Worm (Caenorhabditis elegans) whole organism, young adult: ENCODE results near the gene srlf-9.

Experiments used
- B0019.2 ChIP-seq: fragments of 200-800 bp; sonication (Bioruptor generic); conservative IDR thresholded peaks from 2 replicates; pipeline ENCODE4 v1.3.6; 2022; ENCODE audit warnings: missing genetic modification reagents, missing genetic modification characterization, missing compliant biosample characterization
- B0261.1 ChIP-seq: sonication (generic microtip); optimal IDR thresholded peaks from 2 replicates; lab custom pipeline; 2016; ENCODE audit warnings: mild to moderate bottlenecking, missing genetic modification characterization, moderate library complexity, missing compliant biosample characterization
- B0336.3 ChIP-seq: fragments of 200-800 bp; sonication (Bioruptor generic); IDR thresholded peaks from 2 replicates; pipeline ENCODE4 v1.3.6; 2022; ENCODE audit warnings: missing genetic modification characterization, missing compliant biosample characterization
- C06A6.2 ChIP-seq: fragments of 200-800 bp; sonication (Bioruptor generic); conservative IDR thresholded peaks from 2 replicates; pipeline ENCODE4 v1.3.6; 2022; ENCODE audit warnings: missing genetic modification characterization, missing compliant biosample characterization
- D2030.7 ChIP-seq: fragments of 200-800 bp; sonication (Bioruptor generic); IDR thresholded peaks from 2 replicates; pipeline ENCODE4 v1.3.6; 2022; ENCODE audit warnings: missing genetic modification reagents, missing genetic modification characterization, missing compliant biosample characterization
- F10E7.11 ChIP-seq: sonication (generic microtip); optimal IDR thresholded peaks from 2 replicates; lab custom pipeline; 2017; ENCODE audit warnings: mild to moderate bottlenecking, missing genetic modification characterization, moderate library complexity, missing compliant biosample characterization
- F22D6.2 ChIP-seq: sonication (generic microtip); optimal IDR thresholded peaks from 2 replicates; lab custom pipeline; 2016; ENCODE audit warnings: mild to moderate bottlenecking, missing genetic modification characterization, missing compliant biosample characterization
- F23B12.7 ChIP-seq: sonication (generic microtip); optimal IDR thresholded peaks from 2 replicates; lab custom pipeline; 2017; ENCODE audit warnings: missing genetic modification characterization, mild to moderate bottlenecking, missing compliant biosample characterization, antibody characterized with exemption, moderate library complexity; ENCODE audit not compliant: insufficient read depth
- F39B2.1 ChIP-seq: fragments of 200-800 bp; sonication (Bioruptor generic); IDR thresholded peaks from 2 replicates; pipeline ENCODE4 v1.3.6; 2022; ENCODE audit warnings: missing genetic modification reagents, missing genetic modification characterization, missing compliant biosample characterization
- F52B5.7 ChIP-seq: sonication (generic microtip); optimal IDR thresholded peaks from 2 replicates; lab custom pipeline; 2016; ENCODE audit warnings: mild to moderate bottlenecking, missing genetic modification characterization, missing compliant biosample characterization
- F57A8.1 ChIP-seq: fragments of 200-800 bp; sonication (Bioruptor generic); optimal IDR thresholded peaks from 2 replicates; lab custom pipeline; 2018; ENCODE audit warnings: mild to moderate bottlenecking, missing genetic modification characterization, moderate library complexity, missing compliant biosample characterization
- K11D2.4 ChIP-seq: fragments of 200-800 bp; sonication (Bioruptor generic); IDR thresholded peaks from 2 replicates; pipeline ENCODE4 v1.3.6; 2022; ENCODE audit warnings: missing genetic modification reagents, missing genetic modification characterization, missing compliant biosample characterization
- T26A5.8 ChIP-seq: sonication (generic microtip); optimal IDR thresholded peaks from 2 replicates; lab custom pipeline; 2016; ENCODE audit warnings: missing genetic modification characterization, missing compliant biosample characterization
- ama-1 ChIP-seq, 3 experiments: fragments of 150-350 bp in 1 of 3; sonication (generic microtip) in 2 of 3; optimal IDR thresholded peaks; 2 replicates each; lab custom pipeline; 2014 to 2018; ENCODE audit warnings: missing biosample characterization in 2 of 3, missing genetic modification characterization in 2 of 3, missing genetic modification reagents in 2 of 3
- aptf-3 ChIP-seq: fragments of 200-800 bp; sonication (Bioruptor generic); IDR thresholded peaks from 2 replicates; pipeline ENCODE4 v1.3.6; 2022; ENCODE audit warnings: missing genetic modification characterization, missing compliant biosample characterization
- atf-7 ChIP-seq: sonication (generic microtip); optimal IDR thresholded peaks from 2 replicates; lab custom pipeline; 2017; ENCODE audit warnings: mild to moderate bottlenecking, missing genetic modification characterization, missing compliant biosample characterization
- cebp-1 ChIP-seq, 2 experiments: fragments of 200-800 bp in 1 of 2; sonication (Bioruptor generic) in 1 of 2; sonication (generic microtip) in 1 of 2; IDR thresholded peaks in 1 of 2; optimal IDR thresholded peaks in 1 of 2; 2 replicates each; pipeline versions ENCODE4 v1.3.6 to Lab custom; 2017 to 2022; ENCODE audit warnings: missing compliant biosample characterization in 2 of 2, missing genetic modification characterization in 2 of 2, mild to moderate bottlenecking in 1 of 2, missing genetic modification reagents in 1 of 2, moderate library complexity in 1 of 2
- cebp-2 ChIP-seq: fragments of 200-800 bp; sonication (Bioruptor generic); IDR thresholded peaks from 2 replicates; pipeline ENCODE4 v1.3.6; 2022; ENCODE audit warnings: missing genetic modification characterization, missing compliant biosample characterization
- ceh-91 ChIP-seq: fragments of 200-800 bp; sonication (Bioruptor generic); IDR thresholded peaks from 2 replicates; pipeline ENCODE4 v1.3.6; 2022; ENCODE audit warnings: missing genetic modification reagents, missing genetic modification characterization, missing compliant biosample characterization
- dpff-1 ChIP-seq: sonication (generic microtip); optimal IDR thresholded peaks from 2 replicates; lab custom pipeline; 2017; ENCODE audit warnings: mild to moderate bottlenecking, missing genetic modification characterization, missing compliant biosample characterization
- dpl-1 ChIP-seq: fragments of 150-350 bp; optimal IDR thresholded peaks from 2 replicates; lab custom pipeline; 2014; ENCODE audit warnings: missing biosample characterization, missing genetic modification reagents, missing genetic modification characterization
- efl-1 ChIP-seq: fragments of 150-350 bp; optimal IDR thresholded peaks from 2 replicates; lab custom pipeline; 2014; ENCODE audit warnings: missing biosample characterization, missing genetic modification reagents, missing genetic modification characterization
- egl-44 ChIP-seq: fragments of 200-800 bp; sonication (Bioruptor generic); IDR thresholded peaks from 2 replicates; pipeline ENCODE4 v1.3.6; 2022; ENCODE audit warnings: missing genetic modification reagents, missing genetic modification characterization, missing compliant biosample characterization
- fkh-3 ChIP-seq: sonication (generic microtip); optimal IDR thresholded peaks from 2 replicates; lab custom pipeline; 2016; ENCODE audit warnings: mild to moderate bottlenecking, missing genetic modification characterization, missing compliant biosample characterization
- let-607 ChIP-seq, 2 experiments: fragments of 200-800 bp in 1 of 2; sonication (Bioruptor generic) in 1 of 2; sonication (generic microtip) in 1 of 2; optimal IDR thresholded peaks; 2 replicates each; lab custom pipeline; 2016 to 2018; ENCODE audit warnings: mild to moderate bottlenecking in 2 of 2, missing compliant biosample characterization in 2 of 2, missing genetic modification characterization in 2 of 2, moderate library complexity in 2 of 2, missing genotype in 1 of 2
- lin-35 ChIP-seq, 3 experiments: fragments of 150-350 bp in 2 of 3; sonication (generic microtip) in 1 of 3; optimal IDR thresholded peaks; 2 replicates each; lab custom pipeline; 2014 to 2018; ENCODE audit warnings: missing biosample characterization in 3 of 3, missing genetic modification characterization in 3 of 3, missing genetic modification reagents in 3 of 3
- mcd-1 ChIP-seq: fragments of 200-800 bp; sonication (Bioruptor generic); IDR thresholded peaks from 2 replicates; pipeline ENCODE4 v1.3.6; 2022; ENCODE audit warnings: missing genetic modification reagents, missing genetic modification characterization, missing compliant biosample characterization
- nhr-80 ChIP-seq: sonication (generic microtip); optimal IDR thresholded peaks from 2 replicates; lab custom pipeline; 2016; ENCODE audit warnings: missing genetic modification characterization, missing compliant biosample characterization
- pha-4 ChIP-seq: fragments of 150-350 bp; sonication (generic microtip); optimal IDR thresholded peaks from 2 replicates; lab custom pipeline; 2014; ENCODE audit warnings: missing biosample characterization, missing genetic modification reagents, missing genetic modification characterization
- rcor-1 ChIP-seq: fragments of 200-800 bp; sonication (Bioruptor generic); IDR thresholded peaks from 2 replicates; pipeline ENCODE4 v1.3.6; 2022; ENCODE audit warnings: missing genetic modification reagents, missing genetic modification characterization, missing compliant biosample characterization
- rec-8 ChIP-seq, 2 experiments: sonication (generic microtip); optimal IDR thresholded peaks; 2 replicates each; lab custom pipeline; 2016; ENCODE audit warnings: mild to moderate bottlenecking in 2 of 2, missing genetic modification characterization in 2 of 2, missing genetic modification reagents in 2 of 2, missing genotype in 2 of 2, missing biosample characterization in 1 of 2, missing compliant biosample characterization in 1 of 2, moderate library complexity in 1 of 2
- rpc-1 ChIP-seq, 2 experiments: fragments of 150-350 bp in 1 of 2; sonication (generic microtip) in 1 of 2; optimal IDR thresholded peaks; 2 replicates each; lab custom pipeline; 2014 to 2018; ENCODE audit warnings: missing biosample characterization in 1 of 2, missing genetic modification characterization in 1 of 2, missing genetic modification reagents in 1 of 2, missing genotype in 1 of 2
- sdz-38 ChIP-seq: sonication (generic microtip); optimal IDR thresholded peaks from 2 replicates; lab custom pipeline; 2016; ENCODE audit warnings: missing genotype, missing genetic modification characterization, missing compliant biosample characterization
- snpc-4 ChIP-seq, 5 experiments: fragments of 150-350 bp in 1 of 5; sonication (generic microtip) in 4 of 5; optimal IDR thresholded peaks; 2 replicates each; lab custom pipeline; 2014 to 2018; ENCODE audit warnings: missing genetic modification characterization in 5 of 5, missing biosample characterization in 3 of 5, antibody characterized with exemption in 2 of 5, mild to moderate bottlenecking in 2 of 5, missing compliant biosample characterization in 2 of 5, missing genotype in 2 of 5, moderate library complexity in 2 of 5, missing genetic modification reagents in 1 of 5
- tbp1 ChIP-seq: fragments of 200-800 bp; sonication (Bioruptor generic); optimal IDR thresholded peaks from 2 replicates; lab custom pipeline; 2018; ENCODE audit warnings: mild to moderate bottlenecking, missing genetic modification characterization, missing compliant biosample characterization
- tbx-9 ChIP-seq: sonication (generic microtip); optimal IDR thresholded peaks from 2 replicates; lab custom pipeline; 2016; ENCODE audit warnings: borderline replicate concordance, missing genetic modification characterization, inconsistent platforms, missing compliant biosample characterization
- tlf-1 ChIP-seq: fragments of 200-800 bp; sonication (Bioruptor generic); optimal IDR thresholded peaks from 2 replicates; lab custom pipeline; 2018; ENCODE audit warnings: mild to moderate bottlenecking, missing genetic modification characterization, missing compliant biosample characterization
- zim-3 ChIP-seq: sonication (generic microtip); optimal IDR thresholded peaks from 2 replicates; lab custom pipeline; 2017; ENCODE audit warnings: mild to moderate bottlenecking, missing genetic modification characterization, moderate library complexity, missing compliant biosample characterization
- ztf-18 ChIP-seq: sonication (generic microtip); optimal IDR thresholded peaks from 2 replicates; lab custom pipeline; 2016; ENCODE audit warnings: missing genotype, mild to moderate bottlenecking, missing genetic modification characterization, missing compliant biosample characterization
- ztf-3 ChIP-seq: fragments of 200-800 bp; sonication (Bioruptor generic); optimal IDR thresholded peaks from 2 replicates; lab custom pipeline; 2018; ENCODE audit warnings: mild to moderate bottlenecking, missing genetic modification characterization, missing compliant biosample characterization

Gene srlf-9

DNA sequence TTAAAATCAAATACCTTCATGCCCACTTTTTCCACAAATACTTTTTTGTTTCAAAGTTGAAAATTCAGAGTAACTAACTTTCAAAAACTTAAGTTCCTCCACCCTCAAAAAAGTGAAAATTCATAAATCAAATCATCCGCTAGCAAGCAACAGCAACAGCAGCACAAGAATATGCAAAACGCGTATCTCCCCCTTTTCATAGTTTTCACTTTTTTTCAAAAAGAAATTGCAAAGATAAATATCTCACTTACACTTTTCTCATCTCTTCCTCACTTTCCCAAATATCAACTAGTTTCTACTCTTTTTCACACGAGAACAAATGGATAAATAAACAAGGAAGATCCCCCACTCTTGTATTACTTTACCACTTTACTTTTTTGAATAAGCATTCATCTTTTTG, 19.9 kb downstream of the srlf-9 start:
- TF ChIP-seq rpc-1 (optimal IDR thresholded peaks at IDR 0.05; lab: Kevin White, UChicago), result no peak
- TF ChIP-seq rpc-1 (tag; optimal IDR thresholded peaks at IDR 0.05; lab: Kevin White, UChicago), result no peak
- TF ChIP-seq zim-3 (tag; lab: Kevin White, UChicago), result no peak
- no peak for TF ChIP-seq ama-1 (optimal IDR thresholded peaks at IDR 0.05; lab: Kevin White, UChicago)
- TF ChIP-seq ama-1 (GFP tag; optimal IDR thresholded peaks at IDR 0.05; lab: Kevin White, UChicago), result no peak
- TF ChIP-seq F23B12.7 (tag; lab: Kevin White, UChicago), result no peak
- no peak for TF ChIP-seq egl-44
- TF ChIP-seq dpl-1 (GFP tag; lab: Kevin White, UChicago), result no peak
- no peak for TF ChIP-seq pha-4 (tag; lab: Kevin White, UChicago)
- no peak for TF ChIP-seq aptf-3
- no peak for TF ChIP-seq F39B2.1
- TF ChIP-seq ztf-3 (GFP tag; lab: Kevin White, UChicago), result no peak
- no peak for TF ChIP-seq efl-1 (GFP tag; lab: Kevin White, UChicago)
- no peak for TF ChIP-seq rcor-1 (GFP tag; lab: Robert Waterston, UW)
- no peak for TF ChIP-seq C06A6.2 (GFP tag; lab: Robert Waterston, UW)
- no peak for TF ChIP-seq F57A8.1 (GFP tag; lab: Kevin White, UChicago)
- TF ChIP-seq B0336.3 (GFP tag; lab: Robert Waterston, UW), result no peak
- no peak for TF ChIP-seq sdz-38 (tag; lab: Kevin White, UChicago)

DNA sequence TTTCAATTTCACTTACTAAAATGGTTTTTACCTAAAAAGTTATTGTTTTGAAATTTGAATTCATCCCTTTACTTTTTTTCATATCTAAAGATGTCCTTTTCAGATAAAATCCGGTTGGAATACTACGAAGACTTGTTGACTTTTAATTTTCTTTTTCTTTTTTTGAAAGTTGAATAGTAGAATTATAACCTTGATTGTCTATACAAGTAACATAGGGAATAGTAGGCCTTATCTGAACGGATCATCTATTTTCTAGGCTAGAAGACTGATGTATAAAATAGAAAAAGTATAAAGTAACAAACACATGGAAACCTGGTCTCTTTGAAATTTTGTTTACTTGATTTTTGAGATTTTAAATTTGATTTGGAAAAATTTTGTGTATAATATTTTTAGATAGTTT, 20.7 kb downstream of the srlf-9 start:
- TF ChIP-seq egl-44, result no peak
- no peak for TF ChIP-seq rec-8 (tag; optimal IDR thresholded peaks at IDR 0.05; lab: Kevin White, UChicago)

DNA sequence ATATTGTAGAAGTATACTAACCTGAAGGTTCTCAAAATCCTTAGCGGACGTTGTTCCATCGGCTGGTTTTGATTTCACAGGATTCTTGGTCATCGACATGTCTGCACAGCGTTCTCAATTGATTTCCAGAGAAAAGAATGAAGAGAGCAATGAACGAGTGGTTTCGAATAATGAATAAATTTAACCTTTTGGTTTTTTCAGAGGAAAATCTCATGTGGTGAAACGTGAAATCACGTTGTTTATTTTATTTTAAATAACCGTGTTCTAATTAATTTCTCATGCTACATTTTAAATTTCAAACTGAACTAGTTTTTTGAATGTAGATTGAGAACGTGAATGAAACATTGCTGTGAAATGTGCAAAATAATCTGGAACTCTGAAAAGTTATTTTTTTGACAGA, 21.4 kb downstream of the srlf-9 start, which contains the start of gene T03F6.6:
T03F6.6 (minus strand) TSS at position 101 of the 400 bp plus-strand sequence.
- TF ChIP-seq D2030.7 (GFP tag; lab: Robert Waterston, UW) (no peak), fkh-3 (tag; lab: Kevin White, UChicago) (no peak), cebp-1 (GFP tag; IDR thresholded peaks at IDR 0.05; lab: Robert Waterston, UW) (no peak), cebp-1 (tag; optimal IDR thresholded peaks at IDR 0.05; lab: Kevin White, UChicago) (no peak), B0019.2 (no peak), dpff-1 (tag; lab: Kevin White, UChicago) (no peak), let-607 (tag; optimal IDR thresholded peaks at IDR 0.05; lab: Kevin White, UChicago) (no peak)

DNA sequence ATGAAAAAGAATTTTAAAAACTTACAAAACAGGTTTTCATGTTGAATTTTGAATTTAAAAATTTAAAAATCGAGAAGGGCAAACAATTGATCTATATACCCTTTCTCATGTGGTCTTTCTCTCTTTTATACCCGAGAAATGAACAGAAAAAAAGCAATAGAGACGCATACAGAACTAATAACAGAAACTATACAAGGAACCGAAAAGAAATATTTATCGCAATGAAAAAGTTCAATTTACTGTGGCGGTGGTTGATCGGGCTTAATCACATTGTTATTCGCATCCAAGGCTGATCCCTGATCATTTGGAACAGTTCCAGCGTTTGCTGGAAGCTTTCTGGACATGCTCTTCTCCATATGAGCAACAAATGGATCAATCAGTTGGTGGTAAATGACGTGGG, 23.3 kb downstream of the srlf-9 start, which contains the start of gene T03F6.10:
T03F6.10 (minus strand) TSS at position 101 of the 400 bp plus-strand sequence.
- TF ChIP-seq cebp-2 (GFP tag; lab: Robert Waterston, UW), result 0 out of 2 replicates have a peak, but pooled peaks have one; percentile 29
- no peak for TF ChIP-seq tlf-1

DNA sequence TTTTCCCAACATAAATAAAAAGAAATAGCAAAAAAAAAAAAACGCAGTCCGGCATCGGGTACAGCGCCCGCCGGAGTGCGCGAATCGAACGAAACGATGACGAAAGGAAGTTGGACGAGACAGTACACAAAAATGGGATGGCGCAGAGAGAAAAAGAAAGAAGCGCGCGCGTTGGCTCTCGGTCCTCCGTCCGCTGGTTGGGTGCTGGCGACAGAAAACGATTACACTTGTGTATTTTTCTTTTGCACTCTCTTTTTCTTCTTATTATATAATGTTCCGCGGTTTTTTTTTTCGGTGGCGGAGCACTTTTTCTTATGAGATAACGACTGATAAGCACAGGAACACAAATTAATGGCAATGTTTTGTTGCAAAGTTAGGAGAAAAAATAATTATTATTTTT, 24.3 kb downstream of the srlf-9 start:
- peak; percentile 91 for TF ChIP-seq nhr-80
- TF ChIP-seq atf-7, result no peak
- TF ChIP-seq T26A5.8 (tag; lab: Kevin White, UChicago), result no peak
- TF ChIP-seq B0261.1 (tag; lab: Kevin White, UChicago), result no peak
- no peak for TF ChIP-seq F52B5.7 (tag; lab: Kevin White, UChicago)
- peak; percentile 23; the same call in 1 of the 2 replicates for TF ChIP-seq cebp-1 (GFP tag; IDR thresholded peaks at IDR 0.05; lab: Robert Waterston, UW)
- TF ChIP-seq cebp-1 (tag; optimal IDR thresholded peaks at IDR 0.05; lab: Kevin White, UChicago), result no peak
- no peak for TF ChIP-seq F22D6.2 (tag; lab: Kevin White, UChicago)
- TF ChIP-seq lin-35 (GFP tag; optimal IDR thresholded peaks at IDR 0.05; lab: Kevin White, UChicago), result peak in 1 of 3 experiments; percentile 53
- TF ChIP-seq tbx-9, result no peak
- TF ChIP-seq K11D2.4 (GFP tag; lab: Robert Waterston, UW), result peak; percentile 72
- TF ChIP-seq mcd-1 (GFP tag; lab: Robert Waterston, UW), result peak; percentile 49; the same call in 1 of the 2 replicates
- no peak for TF ChIP-seq ceh-91 (GFP tag; lab: Robert Waterston, UW)
- TF ChIP-seq let-607 (tag; optimal IDR thresholded peaks at IDR 0.05; lab: Kevin White, UChicago), result peak in 1 of 2 experiments; percentile 52
- no peak for TF ChIP-seq dpff-1 (tag; lab: Kevin White, UChicago)
- peak; percentile 6 for TF ChIP-seq tbp1 (GFP tag; lab: Kevin White, UChicago)
- TF ChIP-seq F10E7.11 (tag; lab: Kevin White, UChicago), result no peak
- no peak for TF ChIP-seq snpc-4 (GFP tag; optimal IDR thresholded peaks at IDR 0.05; lab: Kevin White, UChicago)
- TF ChIP-seq snpc-4 (tag; optimal IDR thresholded peaks at IDR 0.05; lab: Kevin White, UChicago), result peak in 1 of 4 experiments; percentile 15
- peak; percentile 61 for TF ChIP-seq ztf-18 (tag; lab: Kevin White, UChicago)
